Worm (Caenorhabditis elegans) whole organism, L4 larva: Measurements from ENCODE around the gene unc-105.
A peak's percentile ranks its signal among the peaks of the same experiment; 100 is the strongest.

Experiments
- F10B5.3 ChIP-seq: sonication (generic microtip); optimal IDR thresholded peaks from 2 replicates; lab custom pipeline; 2016; ENCODE audit warnings: mild to moderate bottlenecking, missing genetic modification characterization, missing compliant biosample characterization
- F26F4.8 ChIP-seq: fragments of 200-800 bp; sonication (Bioruptor generic); conservative IDR thresholded peaks from 2 replicates; pipeline ENCODE4 v1.3.6; 2022; ENCODE audit warnings: missing genetic modification characterization, missing compliant biosample characterization
- F44E2.7 ChIP-seq: fragments of 200-800 bp; sonication (Bioruptor generic); IDR thresholded peaks from 2 replicates; pipeline ENCODE4 v2.1.2; 2022; ENCODE audit warnings: missing genetic modification characterization, missing compliant biosample characterization
- T26A8.4 ChIP-seq: fragments of 200-800 bp; sonication (Bioruptor generic); IDR thresholded peaks from 2 replicates; pipeline ENCODE4 v1.3.6; 2022; ENCODE audit warnings: missing genetic modification characterization, missing compliant biosample characterization
- ZK546.5 ChIP-seq, 2 experiments: sonication (generic microtip); optimal IDR thresholded peaks; 2 replicates each; lab custom pipeline; 2017; ENCODE audit warnings: missing biosample characterization in 2 of 2, missing genetic modification characterization in 2 of 2
- aha-1 ChIP-seq: fragments of 150-350 bp; peaks from one replicate; lab custom pipeline; 2014; ENCODE audit warnings: missing biosample characterization, missing genetic modification characterization
- arid-1 ChIP-seq: fragments of 200-800 bp; sonication (Bioruptor generic); conservative IDR thresholded peaks from 2 replicates; pipeline ENCODE4 v1.3.6; 2022; ENCODE audit warnings: missing genetic modification reagents, missing genetic modification characterization, missing compliant biosample characterization
- attf-4 ChIP-seq: sonication (generic microtip); optimal IDR thresholded peaks from 3 replicates; lab custom pipeline; 2017; ENCODE audit warnings: missing biosample characterization, missing genetic modification characterization
- ceh-20 ChIP-seq: fragments of 200-800 bp; sonication (Bioruptor generic); IDR thresholded peaks from 2 replicates; pipeline ENCODE4 v1.3.6; 2022; ENCODE audit warnings: missing genetic modification reagents, missing genetic modification characterization, missing compliant biosample characterization
- ceh-28 ChIP-seq: fragments of 150-350 bp; optimal IDR thresholded peaks from 2 replicates; lab custom pipeline; 2014; ENCODE audit warnings: missing biosample characterization, missing genetic modification reagents, missing genetic modification characterization
- ctbp-1 ChIP-seq: fragments of 200-800 bp; sonication (Bioruptor generic); IDR thresholded peaks from 2 replicates; pipeline ENCODE4 v1.3.6; 2022; ENCODE audit warnings: missing genetic modification reagents, missing genetic modification characterization, missing compliant biosample characterization
- daf-16 ChIP-seq, 3 experiments: sonication (generic microtip); optimal IDR thresholded peaks; 2 replicates each; lab custom pipeline; 2016 to 2017; ENCODE audit warnings: missing genetic modification characterization in 3 of 3, missing genetic modification reagents in 3 of 3, mild to moderate bottlenecking in 2 of 3, missing compliant biosample characterization in 2 of 3, missing biosample characterization in 1 of 3, moderate library complexity in 1 of 3
- daf-19 ChIP-seq: fragments of 200-800 bp; sonication (Bioruptor generic); conservative IDR thresholded peaks from 2 replicates; pipeline ENCODE4 v1.3.6; 2022; ENCODE audit warnings: missing genetic modification characterization, missing compliant biosample characterization
- dmd-6 ChIP-seq: fragments of 200-800 bp; sonication (Bioruptor generic); IDR thresholded peaks from 2 replicates; pipeline ENCODE4 v1.3.6; 2022; ENCODE audit warnings: missing genetic modification reagents, missing genetic modification characterization, missing compliant biosample characterization
- dmd-8 ChIP-seq: fragments of 200-800 bp; sonication (Bioruptor generic); IDR thresholded peaks from 2 replicates; pipeline ENCODE4 v1.3.6; 2022; ENCODE audit warnings: missing genetic modification characterization, missing compliant biosample characterization
- dpl-1 ChIP-seq: fragments of 150-350 bp; optimal IDR thresholded peaks from 2 replicates; lab custom pipeline; 2014; ENCODE audit warnings: missing biosample characterization, missing genetic modification reagents, missing genetic modification characterization
- duxl-1 ChIP-seq: sonication (generic microtip); optimal IDR thresholded peaks from 2 replicates; lab custom pipeline; 2016; ENCODE audit warnings: mild to moderate bottlenecking, missing genetic modification characterization, moderate library complexity, missing compliant biosample characterization; ENCODE audit not compliant: poor library complexity
- dve-1 ChIP-seq: sonication (generic microtip); optimal IDR thresholded peaks from 2 replicates; lab custom pipeline; 2017; ENCODE audit warnings: antibody characterized with exemption, mild to moderate bottlenecking, missing genetic modification characterization, missing compliant biosample characterization; ENCODE audit not compliant: insufficient read depth
- egl-27 ChIP-seq: sonication (generic microtip); optimal IDR thresholded peaks from 3 replicates; lab custom pipeline; 2017; ENCODE audit warnings: missing biosample characterization, missing genetic modification reagents, missing genetic modification characterization
- egl-43 ChIP-seq: fragments of 200-800 bp; sonication (Bioruptor generic); IDR thresholded peaks from 2 replicates; pipeline ENCODE4 v1.3.6; 2022; ENCODE audit warnings: missing genetic modification reagents, missing genetic modification characterization, missing compliant biosample characterization
- hlh-11 ChIP-seq: fragments of 200-800 bp; sonication (Bioruptor generic); optimal IDR thresholded peaks from 2 replicates; lab custom pipeline; 2018; ENCODE audit warnings: mild to moderate bottlenecking, missing genetic modification characterization, missing compliant biosample characterization
- hlh-30 ChIP-seq: sonication (generic microtip); optimal IDR thresholded peaks from 2 replicates; lab custom pipeline; 2017; ENCODE audit warnings: antibody characterized with exemption, mild to moderate bottlenecking, missing genetic modification characterization, missing compliant biosample characterization; ENCODE audit not compliant: insufficient read depth
- lin-1 ChIP-seq: fragments of 200-800 bp; sonication (Bioruptor generic); IDR thresholded peaks from 2 replicates; pipeline ENCODE4 v1.3.6; 2022; ENCODE audit warnings: missing genetic modification reagents, missing genetic modification characterization, missing compliant biosample characterization
- lin-15B ChIP-seq: fragments of 150-350 bp; sonication (generic microtip); optimal IDR thresholded peaks from 3 replicates; lab custom pipeline; 2014; ENCODE audit warnings: missing biosample characterization, missing genetic modification characterization
- lin-39 ChIP-seq: fragments of 150-350 bp; optimal IDR thresholded peaks from 2 replicates; lab custom pipeline; 2014; ENCODE audit warnings: missing biosample characterization, missing genetic modification reagents, missing genetic modification characterization
- lsy-2 ChIP-seq, 2 experiments: fragments of 150-350 bp in 1 of 2; sonication (generic microtip) in 1 of 2; optimal IDR thresholded peaks; 2 replicates each; lab custom pipeline; 2014 to 2017; ENCODE audit warnings: missing biosample characterization in 2 of 2, missing genetic modification characterization in 2 of 2
- mdl-1 ChIP-seq, 2 experiments: fragments of 150-350 bp in 1 of 2; sonication (generic microtip) in 1 of 2; optimal IDR thresholded peaks; 2 replicates each; lab custom pipeline; 2014 to 2017; ENCODE audit warnings: missing biosample characterization in 2 of 2, missing genetic modification characterization in 2 of 2
- mdt-29 ChIP-seq: fragments of 200-800 bp; sonication (Bioruptor generic); IDR thresholded peaks from 2 replicates; pipeline ENCODE4 v1.3.6; 2022; ENCODE audit warnings: missing genetic modification reagents, missing genetic modification characterization, missing compliant biosample characterization
- mxl-3 ChIP-seq: fragments of 200-800 bp; sonication (Bioruptor generic); optimal IDR thresholded peaks from 2 replicates; lab custom pipeline; 2018; ENCODE audit warnings: mild to moderate bottlenecking, missing genetic modification characterization, missing compliant biosample characterization
- nhr-102 ChIP-seq: sonication (generic microtip); optimal IDR thresholded peaks from 2 replicates; lab custom pipeline; 2016; ENCODE audit warnings: mild to moderate bottlenecking, missing genetic modification characterization, moderate library complexity, missing compliant biosample characterization
- nhr-11 ChIP-seq: fragments of 150-350 bp; optimal IDR thresholded peaks from 2 replicates; lab custom pipeline; 2014; ENCODE audit warnings: missing biosample characterization, missing genetic modification characterization
- nhr-28 ChIP-seq: fragments of 150-350 bp; optimal IDR thresholded peaks from 2 replicates; lab custom pipeline; 2014; ENCODE audit warnings: missing biosample characterization, missing genetic modification characterization
- php-3 ChIP-seq: fragments of 200-800 bp; sonication (Bioruptor generic); IDR thresholded peaks from 2 replicates; pipeline ENCODE4 v1.3.6; 2022; ENCODE audit warnings: missing genetic modification reagents, missing genetic modification characterization, missing compliant biosample characterization
- pqm-1 ChIP-seq: sonication (generic microtip); optimal IDR thresholded peaks from 2 replicates; lab custom pipeline; 2017; ENCODE audit warnings: missing biosample characterization, missing genetic modification characterization
- saeg-2 ChIP-seq: fragments of 200-800 bp; sonication (Bioruptor generic); IDR thresholded peaks from 2 replicates; pipeline ENCODE4 v1.3.6; 2022; ENCODE audit warnings: missing genetic modification reagents, missing genetic modification characterization, missing compliant biosample characterization
- set-16 ChIP-seq: fragments of 200-800 bp; sonication (Bioruptor generic); IDR thresholded peaks from 2 replicates; pipeline ENCODE4 v1.3.6; 2022; ENCODE audit warnings: missing genetic modification reagents, missing genetic modification characterization, missing compliant biosample characterization
- snpc-4 ChIP-seq: fragments of 150-350 bp; optimal IDR thresholded peaks from 2 replicates; lab custom pipeline; 2014; ENCODE audit warnings: missing biosample characterization, missing genetic modification characterization
- spr-3 ChIP-seq: fragments of 200-800 bp; sonication (Bioruptor generic); optimal IDR thresholded peaks from 2 replicates; lab custom pipeline; 2018; ENCODE audit warnings: mild to moderate bottlenecking, missing genetic modification characterization, missing compliant biosample characterization
- tag-97 ChIP-seq: fragments of 200-800 bp; sonication (Bioruptor generic); IDR thresholded peaks from 2 replicates; pipeline ENCODE4 v1.3.6; 2022; ENCODE audit warnings: missing genetic modification characterization, missing compliant biosample characterization
- unc-39 ChIP-seq: sonication (generic microtip); optimal IDR thresholded peaks from 2 replicates; lab custom pipeline; 2017; ENCODE audit warnings: missing biosample characterization, missing genetic modification characterization
- zfp-2 ChIP-seq: sonication (generic microtip); optimal IDR thresholded peaks from 2 replicates; lab custom pipeline; 2016; ENCODE audit warnings: mild to moderate bottlenecking, missing genetic modification characterization, missing compliant biosample characterization
- zfp-3 ChIP-seq: fragments of 200-800 bp; sonication (Bioruptor generic); conservative IDR thresholded peaks from 2 replicates; pipeline ENCODE4 v1.3.6; 2022; ENCODE audit warnings: missing genetic modification reagents, missing genetic modification characterization, missing compliant biosample characterization
- ztf-7 ChIP-seq: fragments of 150-350 bp; optimal IDR thresholded peaks from 2 replicates; lab custom pipeline; 2014; ENCODE audit warnings: missing biosample characterization, missing genetic modification characterization

Gene unc-105

DNA sequence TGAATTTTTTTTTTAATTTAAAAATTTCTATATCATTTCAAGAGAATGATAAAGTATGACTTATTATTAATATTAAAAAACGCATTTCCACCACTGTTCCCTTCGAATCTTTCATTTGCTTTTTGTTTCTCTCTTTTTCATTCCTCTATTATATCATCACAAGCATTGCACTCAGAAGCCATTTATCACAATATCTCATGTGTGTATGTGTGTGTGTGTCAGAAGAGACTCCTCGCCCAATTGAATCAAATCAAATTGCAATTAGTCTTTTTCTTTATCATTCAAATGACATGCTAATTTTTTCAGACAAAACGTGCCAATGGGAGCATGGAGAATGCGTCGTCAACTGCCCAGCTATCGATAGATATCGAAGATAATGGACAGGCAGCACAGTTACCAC, at the start of gene unc-105:
Gene unc-105 (plus strand): TSS at position 301 of the 400 bp plus-strand sequence.
- no peak for TF ChIP-seq zfp-2 (tag; lab: Kevin White, UChicago)
- no peak for TF ChIP-seq lsy-2 (tag; optimal IDR thresholded peaks at IDR 0.05; lab: Kevin White, UChicago)
- TF ChIP-seq dmd-8 (GFP tag; lab: Robert Waterston, UW) = no peak
- no peak for TF ChIP-seq nhr-11
- TF ChIP-seq lin-15B (tag; lab: Kevin White, UChicago) = no peak
- no peak for TF ChIP-seq nhr-28 (tag; lab: Kevin White, UChicago)
- TF ChIP-seq ZK546.5 (tag; optimal IDR thresholded peaks at IDR 0.05; lab: Kevin White, UChicago) = no peak
- TF ChIP-seq set-16 = no peak
- TF ChIP-seq pqm-1 (tag; lab: Kevin White, UChicago) = no peak
- TF ChIP-seq unc-39 (tag; lab: Kevin White, UChicago) = no peak
- TF ChIP-seq egl-43 = no peak
- TF ChIP-seq nhr-102 (tag; lab: Kevin White, UChicago) = no peak
- no peak for TF ChIP-seq snpc-4 (tag; lab: Kevin White, UChicago)
- TF ChIP-seq, all 104 proteins: peak for 0

DNA sequence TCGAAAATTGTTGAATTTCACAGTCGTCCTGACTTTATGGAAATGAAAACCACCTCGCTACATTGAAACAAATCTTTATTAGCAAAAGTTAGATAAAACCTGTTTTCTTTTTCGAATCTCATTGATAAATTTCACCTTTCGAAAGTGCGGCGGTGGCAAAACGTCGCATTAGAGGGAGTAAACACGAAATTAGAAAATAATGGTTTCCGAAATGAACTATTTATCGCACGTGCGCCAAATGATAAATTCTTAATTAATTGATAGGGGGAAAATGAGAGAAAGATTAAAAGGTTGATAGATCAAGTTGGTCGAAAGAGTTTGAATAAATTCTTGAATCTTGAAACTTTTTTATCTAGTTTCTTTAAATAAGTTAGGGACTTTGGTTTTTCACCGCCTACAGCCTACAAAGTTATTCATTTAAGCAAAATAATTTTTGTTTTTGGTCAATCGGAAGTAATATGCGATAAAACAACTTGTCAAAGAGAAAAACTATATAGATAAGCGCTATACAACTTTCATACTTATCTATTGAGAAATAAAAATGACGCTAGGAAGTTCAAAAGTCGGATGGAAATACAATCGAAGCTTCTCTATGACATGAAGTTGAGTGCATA, 45.1 kb upstream of the unc-105 start:
- TF ChIP-seq daf-16 (GFP tag; optimal IDR thresholded peaks at IDR 0.05; lab: Kevin White, UChicago) = no peak
- peak; percentile 59 for TF ChIP-seq daf-16 (tag; optimal IDR thresholded peaks at IDR 0.05; lab: Kevin White, UChicago)
- peak; percentile 6 for TF ChIP-seq nhr-28 (tag; lab: Kevin White, UChicago)
- TF ChIP-seq mdl-1 (tag; optimal IDR thresholded peaks at IDR 0.05; lab: Kevin White, UChicago) = peak in 1 of 2 experiments; percentile 48
- peak; percentile 22 for TF ChIP-seq hlh-11 (tag; lab: Kevin White, UChicago)
- 0 out of 2 replicates have a peak, but pooled peaks have one; percentile 17 for TF ChIP-seq dmd-6 (GFP tag; lab: Robert Waterston, UW)
- TF ChIP-seq dve-1 (tag; lab: Kevin White, UChicago) = no peak
- no peak for TF ChIP-seq mdt-29 (GFP tag; lab: Robert Waterston, UW)
- TF ChIP-seq dpl-1 = no peak
- TF ChIP-seq hlh-30 (tag; lab: Kevin White, UChicago) = peak; percentile 7
- TF ChIP-seq F10B5.3 (tag; lab: Kevin White, UChicago) = no peak
- peak; percentile 60 for TF ChIP-seq pqm-1 (tag; lab: Kevin White, UChicago)
- peak; percentile 46 for TF ChIP-seq aha-1 (tag; lab: Kevin White, UChicago)
- TF ChIP-seq mxl-3 (GFP tag; lab: Kevin White, UChicago) = peak; percentile 48

DNA sequence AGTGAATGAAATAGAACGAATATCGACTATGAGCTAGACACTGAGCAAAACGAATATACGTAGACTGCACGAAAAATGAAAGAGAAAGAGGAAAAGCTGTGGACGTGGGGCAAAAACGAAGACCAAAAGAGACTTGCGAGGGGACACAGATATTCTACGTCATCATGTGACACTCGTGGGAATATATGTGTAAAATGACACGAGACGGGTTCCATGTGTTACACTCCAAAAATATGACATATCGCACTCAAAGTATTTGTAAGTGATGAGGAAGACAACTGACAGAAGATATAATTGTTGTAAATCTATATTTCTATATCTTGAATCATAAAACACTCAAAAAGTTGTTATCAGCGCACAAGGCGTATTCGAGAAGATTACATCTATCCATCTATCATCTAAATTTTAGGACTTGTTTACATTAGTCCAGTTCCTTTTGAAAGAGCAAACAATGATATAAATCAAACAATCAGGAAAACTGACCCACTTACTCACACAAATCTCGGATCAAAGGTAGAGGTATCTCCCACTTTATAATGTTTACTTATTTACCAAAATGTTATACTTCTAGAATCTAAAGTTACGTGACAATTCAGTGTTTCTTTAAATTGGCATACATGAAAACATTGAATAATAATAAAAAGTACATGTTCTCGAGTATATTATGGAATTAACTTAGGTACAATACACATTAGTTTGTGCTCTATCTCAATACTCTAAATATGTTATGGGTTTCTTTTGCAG, 44.3 kb upstream of the unc-105 start:
- TF ChIP-seq T26A8.4 (GFP tag; lab: Robert Waterston, UW) = 0 out of 2 replicates have a peak, but pooled peaks have one; percentile 23
- no peak for TF ChIP-seq lin-1 (GFP tag; lab: Robert Waterston, UW)
- no peak for TF ChIP-seq spr-3
- peak in 1 of 2 experiments; percentile 63 for TF ChIP-seq daf-16 (GFP tag; optimal IDR thresholded peaks at IDR 0.05; lab: Kevin White, UChicago)
- no peak for TF ChIP-seq daf-16 (tag; optimal IDR thresholded peaks at IDR 0.05; lab: Kevin White, UChicago)
- TF ChIP-seq F44E2.7 (GFP tag; lab: Robert Waterston, UW) = no peak
- TF ChIP-seq daf-19 (GFP tag; lab: Robert Waterston, UW) = no peak
- TF ChIP-seq ceh-28 = no peak
- peak; percentile 74; the same call in 1 of the 2 replicates for TF ChIP-seq ceh-20 (GFP tag; lab: Robert Waterston, UW)
- TF ChIP-seq egl-27 (tag; lab: Kevin White, UChicago) = no peak
- no peak for TF ChIP-seq zfp-3 (GFP tag; lab: Robert Waterston, UW)
- TF ChIP-seq aha-1 (tag; lab: Kevin White, UChicago) = peak; percentile 96
- peak; percentile 54 for TF ChIP-seq nhr-11
- TF ChIP-seq duxl-1 (tag; lab: Kevin White, UChicago) = no peak
- peak; percentile 73; the same call in 1 of the 2 replicates for TF ChIP-seq ctbp-1
- TF ChIP-seq mdt-29 (GFP tag; lab: Robert Waterston, UW) = no peak
- no peak for TF ChIP-seq tag-97
- no peak for TF ChIP-seq F26F4.8 (GFP tag; lab: Robert Waterston, UW)
- no peak for TF ChIP-seq php-3
- peak; percentile 24 to 67 for TF ChIP-seq mdl-1 (tag; optimal IDR thresholded peaks at IDR 0.05; lab: Kevin White, UChicago)
- no peak for TF ChIP-seq nhr-102 (tag; lab: Kevin White, UChicago)
- TF ChIP-seq lsy-2 (tag; optimal IDR thresholded peaks at IDR 0.05; lab: Kevin White, UChicago) = peak in 1 of 2 experiments; percentile 66
- no peak for TF ChIP-seq ztf-7 (tag; lab: Kevin White, UChicago)
- TF ChIP-seq dve-1 (tag; lab: Kevin White, UChicago) = no peak
- no peak for TF ChIP-seq arid-1 (GFP tag; lab: Robert Waterston, UW)
- no peak for TF ChIP-seq saeg-2 (GFP tag; lab: Robert Waterston, UW)
- no peak for TF ChIP-seq lin-39 (tag; lab: Kevin White, UChicago)
- TF ChIP-seq dmd-6 (GFP tag; lab: Robert Waterston, UW) = 0 out of 2 replicates have a peak, but pooled peaks have one; percentile 18
- no peak for TF ChIP-seq attf-4
